Fruit fly (Drosophila melanogaster) whole organism, prepupa: Measurements from ENCODE around the gene Ugt35C1.

Experiments
- CG10631 ChIP-seq: fragments of 200-800 bp; sonication (Bioruptor generic); optimal IDR thresholded peaks from 2 replicates; lab custom pipeline; 2016; ENCODE audit warnings: missing biosample characterization, missing genetic modification characterization
- CG10669 ChIP-seq: fragments of 200-800 bp; sonication (Bioruptor generic); optimal IDR thresholded peaks from 3 replicates; lab custom pipeline; 2018; ENCODE audit warnings: missing biosample characterization, mild to moderate bottlenecking, missing genetic modification characterization, moderate library complexity
- CG11762 ChIP-seq: fragments of 200-800 bp; sonication (Bioruptor generic); optimal IDR thresholded peaks from 3 replicates; lab custom pipeline; 2016; ENCODE audit warnings: missing biosample characterization, missing genetic modification characterization; ENCODE audit not compliant: insufficient read depth
- CG15336 ChIP-seq: fragments of 200-800 bp; sonication (Bioruptor generic); IDR thresholded peaks from 2 replicates; pipeline ENCODE4 v1.3.6; 2022; ENCODE audit warnings: missing biosample characterization, missing genetic modification characterization
- CG1621 ChIP-seq: fragments of 200-800 bp; sonication (Bioruptor generic); optimal IDR thresholded peaks from 3 replicates; lab custom pipeline; 2018; ENCODE audit warnings: missing biosample characterization, mild to moderate bottlenecking, missing genetic modification characterization
- CG3032 ChIP-seq: fragments of 200-800 bp; optimal IDR thresholded peaks from 2 replicates; lab custom pipeline; 2019; ENCODE audit warnings: missing biosample characterization, mild to moderate bottlenecking, missing genetic modification characterization, moderate library complexity
- CG32006 ChIP-seq: fragments of 200-800 bp; sonication (Bioruptor generic); optimal IDR thresholded peaks from 3 replicates; lab custom pipeline; 2017; ENCODE audit warnings: missing biosample characterization, mild to moderate bottlenecking, missing genetic modification characterization
- CG34406 ChIP-seq: fragments of 200-800 bp; sonication (Bioruptor generic); optimal IDR thresholded peaks from 3 replicates; lab custom pipeline; 2016; ENCODE audit warnings: missing biosample characterization, missing genetic modification characterization
- CG3919 ChIP-seq: fragments of 200-800 bp; sonication (Bioruptor generic); optimal IDR thresholded peaks from 3 replicates; lab custom pipeline; 2016; ENCODE audit warnings: missing biosample characterization, missing genetic modification characterization
- CG4318 ChIP-seq: fragments of 200-800 bp; sonication (Bioruptor generic); optimal IDR thresholded peaks from 3 replicates; lab custom pipeline; 2017; ENCODE audit warnings: missing biosample characterization, mild to moderate bottlenecking, missing genetic modification characterization
- CG6163 ChIP-seq: fragments of 200-800 bp; sonication (Bioruptor generic); IDR thresholded peaks from 3 replicates; pipeline ENCODE4 v1.3.6; 2022; ENCODE audit warnings: missing biosample characterization, missing genetic modification characterization
- CG6792 ChIP-seq: fragments of 200-800 bp; sonication (Bioruptor generic); optimal IDR thresholded peaks from 3 replicates; lab custom pipeline; 2016; ENCODE audit warnings: missing biosample characterization, missing genetic modification characterization
- CG6808 ChIP-seq: fragments of 200-800 bp; sonication (Bioruptor generic); optimal IDR thresholded peaks from 3 replicates; lab custom pipeline; 2017; ENCODE audit warnings: missing biosample characterization, missing genetic modification characterization, mild to moderate bottlenecking, moderate library complexity, missing genetic modification reagents
- CG6854 ChIP-seq: fragments of 200-800 bp; sonication (Bioruptor generic); optimal IDR thresholded peaks from 2 replicates; lab custom pipeline; 2017; ENCODE audit warnings: missing biosample characterization, mild to moderate bottlenecking, missing genetic modification characterization
- CG7368 ChIP-seq: fragments of 200-800 bp; sonication (Bioruptor generic); optimal IDR thresholded peaks from 3 replicates; lab custom pipeline; 2016; ENCODE audit warnings: missing biosample characterization, missing genetic modification characterization
- CG8119 ChIP-seq: fragments of 200-800 bp; sonication (Bioruptor generic); IDR thresholded peaks from 3 replicates; pipeline ENCODE4 v1.3.6; 2022; ENCODE audit warnings: missing biosample characterization, missing genetic modification characterization
- CG8319 ChIP-seq: fragments of 200-800 bp; sonication (Bioruptor generic); optimal IDR thresholded peaks from 3 replicates; lab custom pipeline; 2016; ENCODE audit warnings: missing biosample characterization, missing genetic modification characterization
- CG8632 ChIP-seq: fragments of 200-800 bp; sonication (Bioruptor generic); optimal IDR thresholded peaks from 3 replicates; lab custom pipeline; 2016; ENCODE audit warnings: missing biosample characterization, missing genetic modification characterization
- CG9139 ChIP-seq: fragments of 200-800 bp; sonication (Bioruptor generic); optimal IDR thresholded peaks from 3 replicates; lab custom pipeline; 2017; ENCODE audit warnings: missing biosample characterization, mild to moderate bottlenecking, missing genetic modification characterization
- Eip75B ChIP-seq: fragments of 200-800 bp; sonication (Bioruptor generic); optimal IDR thresholded peaks from 3 replicates; lab custom pipeline; 2016; ENCODE audit warnings: missing biosample characterization, missing genetic modification characterization
- Eip78C ChIP-seq: fragments of 200-800 bp; sonication (Bioruptor generic); peaks from one replicate; lab custom pipeline; 2016; ENCODE audit warnings: missing biosample characterization, missing genetic modification characterization
- Eip93F ChIP-seq: fragments of 200-800 bp; sonication (Bioruptor generic); optimal IDR thresholded peaks from 2 replicates; lab custom pipeline; 2016; ENCODE audit warnings: missing biosample characterization, mild to moderate bottlenecking, missing genetic modification characterization
- Ets21C ChIP-seq: fragments of 200-800 bp; sonication (Bioruptor generic); optimal IDR thresholded peaks from 3 replicates; lab custom pipeline; 2016; ENCODE audit warnings: missing biosample characterization, missing genetic modification characterization
- Ets96B ChIP-seq: fragments of 200-800 bp; optimal IDR thresholded peaks from 2 replicates; lab custom pipeline; 2019; ENCODE audit warnings: missing biosample characterization, mild to moderate bottlenecking, missing genetic modification characterization, moderate library complexity
- Hr38 ChIP-seq: sonication (Bioruptor generic); optimal IDR thresholded peaks from 2 replicates; lab custom pipeline; 2016; ENCODE audit warnings: missing biosample characterization, missing genetic modification characterization
- Hr39 ChIP-seq: fragments of 200-800 bp; sonication (Bioruptor generic); optimal IDR thresholded peaks from 2 replicates; lab custom pipeline; 2016; ENCODE audit warnings: missing biosample characterization, missing genetic modification characterization
- Met ChIP-seq: fragments of 200-800 bp; sonication (Bioruptor generic); optimal IDR thresholded peaks from 3 replicates; lab custom pipeline; 2016; ENCODE audit warnings: missing biosample characterization, missing genetic modification characterization
- Smox ChIP-seq: fragments of 200-800 bp; sonication (Bioruptor generic); optimal IDR thresholded peaks from 3 replicates; lab custom pipeline; 2016; ENCODE audit warnings: missing biosample characterization, missing genetic modification characterization
- Sox102F ChIP-seq: fragments of 200-800 bp; sonication (Bioruptor generic); optimal IDR thresholded peaks from 2 replicates; lab custom pipeline; 2016; ENCODE audit warnings: missing biosample characterization, mild to moderate bottlenecking, missing genetic modification characterization
- Sox14 ChIP-seq: fragments of 200-800 bp; sonication (Bioruptor generic); optimal IDR thresholded peaks from 3 replicates; lab custom pipeline; 2016; ENCODE audit warnings: missing biosample characterization, missing genetic modification characterization
- Sox15 ChIP-seq: fragments of 200-800 bp; sonication (Bioruptor generic); optimal IDR thresholded peaks from 3 replicates; lab custom pipeline; 2016; ENCODE audit warnings: missing biosample characterization, missing genetic modification characterization
- acj6 ChIP-seq: fragments of 200-800 bp; sonication (Bioruptor generic); optimal IDR thresholded peaks from 3 replicates; lab custom pipeline; 2016; ENCODE audit warnings: missing biosample characterization, missing genetic modification characterization
- dac ChIP-seq: fragments of 200-800 bp; sonication (Bioruptor generic); optimal IDR thresholded peaks from 2 replicates; lab custom pipeline; 2017; ENCODE audit warnings: missing biosample characterization, mild to moderate bottlenecking, missing genetic modification characterization
- dsx ChIP-seq: fragments of 200-800 bp; optimal IDR thresholded peaks from 3 replicates; lab custom pipeline; 2019; ENCODE audit warnings: missing biosample characterization, mild to moderate bottlenecking, missing genetic modification characterization, moderate library complexity; ENCODE audit not compliant: poor library complexity, severe bottlenecking
- eg ChIP-seq: fragments of 200-800 bp; sonication (Bioruptor generic); IDR thresholded peaks from 3 replicates; pipeline ENCODE4 v1.3.6; 2022; ENCODE audit warnings: missing biosample characterization, missing genetic modification characterization
- fkh ChIP-seq: fragments of 200-800 bp; sonication (Bioruptor generic); optimal IDR thresholded peaks from 3 replicates; lab custom pipeline; 2017; ENCODE audit warnings: missing biosample characterization, mild to moderate bottlenecking, missing genetic modification characterization, moderate library complexity
- spab ChIP-seq: fragments of 200-800 bp; sonication (Bioruptor generic); optimal IDR thresholded peaks from 2 replicates; lab custom pipeline; 2017; ENCODE audit warnings: missing biosample characterization, mild to moderate bottlenecking, missing genetic modification characterization, missing genetic modification reagents
- ss ChIP-seq, 2 experiments: fragments of 200-800 bp; sonication (Bioruptor generic); optimal IDR thresholded peaks; 2 replicates in 1 of 2; 3 replicates in 1 of 2; lab custom pipeline; 2017 to 2018; ENCODE audit warnings: mild to moderate bottlenecking in 2 of 2, missing biosample characterization in 2 of 2, missing genetic modification characterization in 2 of 2, moderate library complexity in 1 of 2
- svp ChIP-seq: fragments of 200-800 bp; sonication (Bioruptor generic); peaks from one replicate; lab custom pipeline; 2016; ENCODE audit warnings: missing biosample characterization, missing genetic modification characterization
- topi ChIP-seq: fragments of 200-800 bp; sonication (Bioruptor generic); optimal IDR thresholded peaks from 3 replicates; lab custom pipeline; 2016; ENCODE audit warnings: missing biosample characterization, missing genetic modification characterization
- vri ChIP-seq: fragments of 200-800 bp; sonication (Bioruptor generic); optimal IDR thresholded peaks from 3 replicates; lab custom pipeline; 2016; ENCODE audit warnings: missing biosample characterization, mild to moderate bottlenecking, missing genetic modification characterization

The Ugt35C1 gene

dm6 chr3R:11128116-11128626, at the start of gene Ugt35C1:
TSS of gene Ugt35C1 (minus strand) at chr3R:11128328.
- TF ChIP-seq eg (GFP tag; lab: Robert Waterston, UW) = no peak
- TF ChIP-seq Ets21C (GFP tag; lab: Kevin White, UChicago) = no peak
- TF ChIP-seq svp (GFP tag; lab: Kevin White, UChicago) = peak; percentile 33
- TF ChIP-seq Hr39 (GFP tag; lab: Kevin White, UChicago) = no peak
- TF ChIP-seq fkh (GFP tag; lab: Kevin White, UChicago) = no peak
- no peak for TF ChIP-seq CG34406 (GFP tag; lab: Kevin White, UChicago)

dm6 chr3R:11177579-11177978, 49.5 kb upstream of the Ugt35C1 start:
- TF ChIP-seq Hr38 (GFP tag; lab: Kevin White, UChicago) = no peak
- no peak for TF ChIP-seq ss (GFP tag; optimal IDR thresholded peaks at IDR 0.05; lab: Kevin White, UChicago)
- TF ChIP-seq Sox14 = no peak

dm6 chr3R:11175777-11176176, 47.6 kb upstream of the Ugt35C1 start:
- TF ChIP-seq CG6163 (GFP tag; lab: Robert Waterston, UW) = no peak
- TF ChIP-seq CG10631 = no peak
- no peak for TF ChIP-seq CG3919 (GFP tag; lab: Kevin White, UChicago)
- no peak for TF ChIP-seq Smox
- TF ChIP-seq CG3032 = no peak
- TF ChIP-seq topi = no peak
- TF ChIP-seq acj6 (GFP tag; lab: Kevin White, UChicago) = no peak
- TF ChIP-seq CG15336 (GFP tag; lab: Robert Waterston, UW) = no peak
- TF ChIP-seq fkh (GFP tag; lab: Kevin White, UChicago) = no peak
- TF ChIP-seq Sox102F (GFP tag; lab: Kevin White, UChicago) = no peak
- TF ChIP-seq CG4318 (GFP tag; lab: Kevin White, UChicago) = no peak
- TF ChIP-seq CG6854 (GFP tag; lab: Kevin White, UChicago) = no peak
- TF ChIP-seq CG9139 = no peak
- no peak for TF ChIP-seq CG6808 (GFP tag; lab: Kevin White, UChicago)
- no peak for TF ChIP-seq Eip75B (GFP tag; lab: Kevin White, UChicago)
- TF ChIP-seq Sox14 = no peak
- TF ChIP-seq Eip78C = no peak
- no peak for TF ChIP-seq Met (GFP tag; lab: Kevin White, UChicago)
- TF ChIP-seq CG11762 (GFP tag; lab: Kevin White, UChicago) = no peak
- TF ChIP-seq, all 60 proteins: peak for 0

- TF ChIP-seq CG8319 = no peak
- TF ChIP-seq vri (GFP tag; lab: Kevin White, UChicago) = peak; percentile 42
These were observed 47.2 kb upstream of the Ugt35C1 start, which contains the start of the genes Ugt304A1 and Ugt303A1 for dm6 chr3R:11175308-11175707. TSS of gene Ugt304A1 (minus strand) at chr3R:11175408. TSS of gene Ugt303A1 (plus strand) at chr3R:11175529.

- no peak for TF ChIP-seq CG32006
- no peak for TF ChIP-seq Ets96B (tag; lab: Kevin White, UChicago)
- no peak for TF ChIP-seq spab (GFP tag; lab: Kevin White, UChicago)
- TF ChIP-seq CG8119 (GFP tag; lab: Robert Waterston, UW) = no peak
- no peak for TF ChIP-seq CG34406 (GFP tag; lab: Kevin White, UChicago)
These were observed 45.0 kb upstream of the Ugt35C1 start for dm6 chr3R:11173169-11173506.

dm6 chr3R:11172460-11173168, 44.5 kb upstream of the Ugt35C1 start, which contains the start of gene Ugt35A1:
TSS of gene Ugt35A1 (minus strand) at chr3R:11172664.
- TF ChIP-seq Ets96B (tag; lab: Kevin White, UChicago) (no peak), Ets21C (GFP tag; lab: Kevin White, UChicago) (no peak), fkh (GFP tag; lab: Kevin White, UChicago) (peak; percentile 48), Met (GFP tag; lab: Kevin White, UChicago) (no peak), CG6792 (GFP tag; lab: Kevin White, UChicago) (no peak), CG1621 (tag; lab: Kevin White, UChicago) (no peak), Eip75B (GFP tag; lab: Kevin White, UChicago) (no peak), CG10669 (GFP tag; lab: Kevin White, UChicago) (no peak), Sox15 (no peak), Eip93F (GFP tag; lab: Kevin White, UChicago) (no peak), CG8632 (GFP tag; lab: Kevin White, UChicago) (no peak), svp (GFP tag; lab: Kevin White, UChicago) (peak; percentile 42), dsx (GFP tag; lab: Kevin White, UChicago) (no peak), dac (GFP tag; lab: Kevin White, UChicago) (no peak), CG7368 (GFP tag; lab: Kevin White, UChicago) (no peak), spab (GFP tag; lab: Kevin White, UChicago) (no peak), CG6808 (GFP tag; lab: Kevin White, UChicago) (no peak), vri (GFP tag; lab: Kevin White, UChicago) (peak; percentile 75)
